Worm (Caenorhabditis elegans): ENCODE measurements around the gene F55B11.3.

DNA sequence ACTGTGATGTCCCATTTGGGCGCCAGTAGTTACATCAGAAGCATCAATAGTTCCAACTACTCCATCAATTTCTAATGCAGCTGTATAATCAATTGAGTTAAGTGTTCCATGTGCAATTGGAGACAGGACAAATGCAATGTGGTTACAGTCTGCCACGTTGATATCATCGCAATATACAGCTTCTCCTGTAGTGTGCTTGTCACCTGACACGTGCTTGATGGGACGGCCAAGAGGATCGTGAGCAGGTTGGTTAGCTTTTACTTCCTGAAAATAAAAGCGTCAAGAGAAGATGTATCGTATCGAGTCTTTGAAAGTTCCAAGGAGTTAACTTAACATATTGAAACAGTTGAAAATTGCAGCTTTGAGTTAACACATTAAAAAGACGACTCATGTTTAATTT is 15.9 kb upstream of the F55B11.3 start:
- TF ChIP-seq ceh-82 (tag; optimal IDR thresholded peaks at IDR 0.05): no peak
- no peak for TF ChIP-seq zag-1 (tag; optimal IDR thresholded peaks at IDR 0.05)
- no peak for TF ChIP-seq nhr-90 (tag; optimal IDR thresholded peaks at IDR 0.05; ENCODE audit: poor library complexity)
- no peak for TF ChIP-seq ztf-11 (tag; optimal IDR thresholded peaks at IDR 0.05)
- TF ChIP-seq fkh-4 (tag; optimal IDR thresholded peaks at IDR 0.05; ENCODE audit: borderline replicate concordance): no peak
- TF ChIP-seq lin-13 (GFP tag; optimal IDR thresholded peaks at IDR 0.05): no peak
- no peak for TF ChIP-seq sptf-1 (tag; optimal IDR thresholded peaks at IDR 0.05)
- TF ChIP-seq dpl-1 (GFP tag; optimal IDR thresholded peaks at IDR 0.05): no peak

Measured in whole organism, L1 larva.